Fruit fly (Drosophila melanogaster) whole organism, prepupa: Measurements from ENCODE around the gene CG18265.
A peak's percentile ranks its signal among the peaks of the same experiment; 100 is the strongest.

Source experiments
- CG10631 ChIP-seq: fragments of 200-800 bp; sonication (Bioruptor generic); optimal IDR thresholded peaks from 2 replicates; lab custom pipeline; 2016; ENCODE audit warnings: missing biosample characterization, missing genetic modification characterization
- CG10669 ChIP-seq: fragments of 200-800 bp; sonication (Bioruptor generic); optimal IDR thresholded peaks from 3 replicates; lab custom pipeline; 2018; ENCODE audit warnings: missing biosample characterization, mild to moderate bottlenecking, missing genetic modification characterization, moderate library complexity
- CG11762 ChIP-seq: fragments of 200-800 bp; sonication (Bioruptor generic); optimal IDR thresholded peaks from 3 replicates; lab custom pipeline; 2016; ENCODE audit warnings: missing biosample characterization, missing genetic modification characterization; ENCODE audit not compliant: insufficient read depth
- CG11902 ChIP-seq: fragments of 200-800 bp; sonication (Bioruptor generic); optimal IDR thresholded peaks from 3 replicates; lab custom pipeline; 2016; ENCODE audit warnings: missing biosample characterization, missing genetic modification characterization
- CG15336 ChIP-seq: fragments of 200-800 bp; sonication (Bioruptor generic); IDR thresholded peaks from 2 replicates; pipeline ENCODE4 v1.3.6; 2022; ENCODE audit warnings: missing biosample characterization, missing genetic modification characterization
- CG1621 ChIP-seq: fragments of 200-800 bp; sonication (Bioruptor generic); optimal IDR thresholded peaks from 3 replicates; lab custom pipeline; 2018; ENCODE audit warnings: missing biosample characterization, mild to moderate bottlenecking, missing genetic modification characterization
- CG16779 ChIP-seq: fragments of 200-800 bp; sonication (Bioruptor generic); optimal IDR thresholded peaks from 3 replicates; lab custom pipeline; 2017; ENCODE audit warnings: missing biosample characterization, mild to moderate bottlenecking, missing genetic modification characterization
- CG3032 ChIP-seq: fragments of 200-800 bp; optimal IDR thresholded peaks from 2 replicates; lab custom pipeline; 2019; ENCODE audit warnings: missing biosample characterization, mild to moderate bottlenecking, missing genetic modification characterization, moderate library complexity
- CG31627 ChIP-seq: fragments of 200-800 bp; sonication (Bioruptor generic); optimal IDR thresholded peaks from 3 replicates; lab custom pipeline; 2016; ENCODE audit warnings: missing biosample characterization, missing genetic modification characterization
- CG32006 ChIP-seq: fragments of 200-800 bp; sonication (Bioruptor generic); optimal IDR thresholded peaks from 3 replicates; lab custom pipeline; 2017; ENCODE audit warnings: missing biosample characterization, mild to moderate bottlenecking, missing genetic modification characterization
- CG34406 ChIP-seq: fragments of 200-800 bp; sonication (Bioruptor generic); optimal IDR thresholded peaks from 3 replicates; lab custom pipeline; 2016; ENCODE audit warnings: missing biosample characterization, missing genetic modification characterization
- CG3919 ChIP-seq: fragments of 200-800 bp; sonication (Bioruptor generic); optimal IDR thresholded peaks from 3 replicates; lab custom pipeline; 2016; ENCODE audit warnings: missing biosample characterization, missing genetic modification characterization
- CG4318 ChIP-seq: fragments of 200-800 bp; sonication (Bioruptor generic); optimal IDR thresholded peaks from 3 replicates; lab custom pipeline; 2017; ENCODE audit warnings: missing biosample characterization, mild to moderate bottlenecking, missing genetic modification characterization
- CG6163 ChIP-seq: fragments of 200-800 bp; sonication (Bioruptor generic); IDR thresholded peaks from 3 replicates; pipeline ENCODE4 v1.3.6; 2022; ENCODE audit warnings: missing biosample characterization, missing genetic modification characterization
- CG6276 ChIP-seq: fragments of 200-800 bp; sonication (Bioruptor generic); optimal IDR thresholded peaks from 2 replicates; lab custom pipeline; 2017; ENCODE audit warnings: missing biosample characterization, mild to moderate bottlenecking, missing genetic modification characterization
- CG6792 ChIP-seq: fragments of 200-800 bp; sonication (Bioruptor generic); optimal IDR thresholded peaks from 3 replicates; lab custom pipeline; 2016; ENCODE audit warnings: missing biosample characterization, missing genetic modification characterization
- CG6808 ChIP-seq: fragments of 200-800 bp; sonication (Bioruptor generic); optimal IDR thresholded peaks from 3 replicates; lab custom pipeline; 2017; ENCODE audit warnings: missing biosample characterization, missing genetic modification characterization, mild to moderate bottlenecking, moderate library complexity, missing genetic modification reagents
- CG7368 ChIP-seq: fragments of 200-800 bp; sonication (Bioruptor generic); optimal IDR thresholded peaks from 3 replicates; lab custom pipeline; 2016; ENCODE audit warnings: missing biosample characterization, missing genetic modification characterization
- CG8119 ChIP-seq: fragments of 200-800 bp; sonication (Bioruptor generic); IDR thresholded peaks from 3 replicates; pipeline ENCODE4 v1.3.6; 2022; ENCODE audit warnings: missing biosample characterization, missing genetic modification characterization
- CG8319 ChIP-seq: fragments of 200-800 bp; sonication (Bioruptor generic); optimal IDR thresholded peaks from 3 replicates; lab custom pipeline; 2016; ENCODE audit warnings: missing biosample characterization, missing genetic modification characterization
- CG8632 ChIP-seq: fragments of 200-800 bp; sonication (Bioruptor generic); optimal IDR thresholded peaks from 3 replicates; lab custom pipeline; 2016; ENCODE audit warnings: missing biosample characterization, missing genetic modification characterization
- CG9139 ChIP-seq: fragments of 200-800 bp; sonication (Bioruptor generic); optimal IDR thresholded peaks from 3 replicates; lab custom pipeline; 2017; ENCODE audit warnings: missing biosample characterization, mild to moderate bottlenecking, missing genetic modification characterization
- Eip75B ChIP-seq: fragments of 200-800 bp; sonication (Bioruptor generic); optimal IDR thresholded peaks from 3 replicates; lab custom pipeline; 2016; ENCODE audit warnings: missing biosample characterization, missing genetic modification characterization
- Eip78C ChIP-seq: fragments of 200-800 bp; sonication (Bioruptor generic); peaks from one replicate; lab custom pipeline; 2016; ENCODE audit warnings: missing biosample characterization, missing genetic modification characterization
- Eip93F ChIP-seq: fragments of 200-800 bp; sonication (Bioruptor generic); optimal IDR thresholded peaks from 2 replicates; lab custom pipeline; 2016; ENCODE audit warnings: missing biosample characterization, mild to moderate bottlenecking, missing genetic modification characterization
- Ets21C ChIP-seq: fragments of 200-800 bp; sonication (Bioruptor generic); optimal IDR thresholded peaks from 3 replicates; lab custom pipeline; 2016; ENCODE audit warnings: missing biosample characterization, missing genetic modification characterization
- Ets96B ChIP-seq: fragments of 200-800 bp; optimal IDR thresholded peaks from 2 replicates; lab custom pipeline; 2019; ENCODE audit warnings: missing biosample characterization, mild to moderate bottlenecking, missing genetic modification characterization, moderate library complexity
- Gug ChIP-seq: fragments of 200-800 bp; sonication (Bioruptor generic); IDR thresholded peaks from 2 replicates; pipeline ENCODE4 v1.3.6; 2022; ENCODE audit warnings: missing biosample characterization, missing genetic modification characterization
- Hr38 ChIP-seq: sonication (Bioruptor generic); optimal IDR thresholded peaks from 2 replicates; lab custom pipeline; 2016; ENCODE audit warnings: missing biosample characterization, missing genetic modification characterization
- Hr39 ChIP-seq: fragments of 200-800 bp; sonication (Bioruptor generic); optimal IDR thresholded peaks from 2 replicates; lab custom pipeline; 2016; ENCODE audit warnings: missing biosample characterization, missing genetic modification characterization
- Hr4 ChIP-seq: fragments of 200-800 bp; sonication (Bioruptor generic); optimal IDR thresholded peaks from 3 replicates; lab custom pipeline; 2016; ENCODE audit warnings: missing biosample characterization, missing genetic modification characterization
- Lpt ChIP-seq: fragments of 200-800 bp; sonication (Bioruptor generic); optimal IDR thresholded peaks from 3 replicates; lab custom pipeline; 2016; ENCODE audit warnings: missing biosample characterization, missing genetic modification characterization
- Met ChIP-seq: fragments of 200-800 bp; sonication (Bioruptor generic); optimal IDR thresholded peaks from 3 replicates; lab custom pipeline; 2016; ENCODE audit warnings: missing biosample characterization, missing genetic modification characterization
- OdsH ChIP-seq: fragments of 200-800 bp; sonication (Bioruptor generic); optimal IDR thresholded peaks from 3 replicates; lab custom pipeline; 2016; ENCODE audit warnings: missing biosample characterization, missing genetic modification characterization
- Smox ChIP-seq: fragments of 200-800 bp; sonication (Bioruptor generic); optimal IDR thresholded peaks from 3 replicates; lab custom pipeline; 2016; ENCODE audit warnings: missing biosample characterization, missing genetic modification characterization
- Sox102F ChIP-seq: fragments of 200-800 bp; sonication (Bioruptor generic); optimal IDR thresholded peaks from 2 replicates; lab custom pipeline; 2016; ENCODE audit warnings: missing biosample characterization, mild to moderate bottlenecking, missing genetic modification characterization
- Sox14 ChIP-seq: fragments of 200-800 bp; sonication (Bioruptor generic); optimal IDR thresholded peaks from 3 replicates; lab custom pipeline; 2016; ENCODE audit warnings: missing biosample characterization, missing genetic modification characterization
- Sox15 ChIP-seq: fragments of 200-800 bp; sonication (Bioruptor generic); optimal IDR thresholded peaks from 3 replicates; lab custom pipeline; 2016; ENCODE audit warnings: missing biosample characterization, missing genetic modification characterization
- achi ChIP-seq: fragments of 200-800 bp; sonication (Bioruptor generic); optimal IDR thresholded peaks from 3 replicates; lab custom pipeline; 2016; ENCODE audit warnings: missing biosample characterization, missing genetic modification characterization
- acj6 ChIP-seq: fragments of 200-800 bp; sonication (Bioruptor generic); optimal IDR thresholded peaks from 3 replicates; lab custom pipeline; 2016; ENCODE audit warnings: missing biosample characterization, missing genetic modification characterization
- cyc ChIP-seq: fragments of 200-800 bp; sonication (Bioruptor generic); optimal IDR thresholded peaks from 3 replicates; lab custom pipeline; 2016; ENCODE audit warnings: missing biosample characterization, missing genetic modification characterization
- eg ChIP-seq: fragments of 200-800 bp; sonication (Bioruptor generic); IDR thresholded peaks from 3 replicates; pipeline ENCODE4 v1.3.6; 2022; ENCODE audit warnings: missing biosample characterization, missing genetic modification characterization
- esn ChIP-seq: fragments of 200-800 bp; sonication (Bioruptor generic); optimal IDR thresholded peaks from 2 replicates; lab custom pipeline; 2016; ENCODE audit warnings: missing biosample characterization, mild to moderate bottlenecking, missing genetic modification characterization, moderate library complexity
- fd85E ChIP-seq: fragments of 200-800 bp; sonication (Bioruptor generic); optimal IDR thresholded peaks from 3 replicates; lab custom pipeline; 2016; ENCODE audit warnings: missing biosample characterization, missing genetic modification characterization
- fkh ChIP-seq: fragments of 200-800 bp; sonication (Bioruptor generic); optimal IDR thresholded peaks from 3 replicates; lab custom pipeline; 2017; ENCODE audit warnings: missing biosample characterization, mild to moderate bottlenecking, missing genetic modification characterization, moderate library complexity
- lz ChIP-seq: fragments of 200-800 bp; sonication (Bioruptor generic); optimal IDR thresholded peaks from 3 replicates; lab custom pipeline; 2016; ENCODE audit warnings: missing biosample characterization, missing genetic modification characterization
- net ChIP-seq: fragments of 200-800 bp; sonication (Bioruptor generic); optimal IDR thresholded peaks from 3 replicates; lab custom pipeline; 2016; ENCODE audit warnings: missing biosample characterization, missing genetic modification characterization
- pdm3 ChIP-seq: fragments of 200-800 bp; sonication (Bioruptor generic); optimal IDR thresholded peaks from 3 replicates; lab custom pipeline; 2016; ENCODE audit warnings: missing biosample characterization, missing genetic modification characterization
- salr ChIP-seq, 2 experiments: fragments of 200-800 bp; sonication (Bioruptor generic); optimal IDR thresholded peaks; 3 replicates each; lab custom pipeline; 2016 to 2018; ENCODE audit warnings: missing biosample characterization in 2 of 2, missing genetic modification characterization in 2 of 2, mild to moderate bottlenecking in 1 of 2
- spab ChIP-seq: fragments of 200-800 bp; sonication (Bioruptor generic); optimal IDR thresholded peaks from 2 replicates; lab custom pipeline; 2017; ENCODE audit warnings: missing biosample characterization, mild to moderate bottlenecking, missing genetic modification characterization, missing genetic modification reagents
- ss ChIP-seq, 2 experiments: fragments of 200-800 bp; sonication (Bioruptor generic); optimal IDR thresholded peaks; 2 replicates in 1 of 2; 3 replicates in 1 of 2; lab custom pipeline; 2017 to 2018; ENCODE audit warnings: mild to moderate bottlenecking in 2 of 2, missing biosample characterization in 2 of 2, missing genetic modification characterization in 2 of 2, moderate library complexity in 1 of 2
- svp ChIP-seq: fragments of 200-800 bp; sonication (Bioruptor generic); peaks from one replicate; lab custom pipeline; 2016; ENCODE audit warnings: missing biosample characterization, missing genetic modification characterization
- vri ChIP-seq: fragments of 200-800 bp; sonication (Bioruptor generic); optimal IDR thresholded peaks from 3 replicates; lab custom pipeline; 2016; ENCODE audit warnings: missing biosample characterization, mild to moderate bottlenecking, missing genetic modification characterization

Gene CG18265

DNA sequence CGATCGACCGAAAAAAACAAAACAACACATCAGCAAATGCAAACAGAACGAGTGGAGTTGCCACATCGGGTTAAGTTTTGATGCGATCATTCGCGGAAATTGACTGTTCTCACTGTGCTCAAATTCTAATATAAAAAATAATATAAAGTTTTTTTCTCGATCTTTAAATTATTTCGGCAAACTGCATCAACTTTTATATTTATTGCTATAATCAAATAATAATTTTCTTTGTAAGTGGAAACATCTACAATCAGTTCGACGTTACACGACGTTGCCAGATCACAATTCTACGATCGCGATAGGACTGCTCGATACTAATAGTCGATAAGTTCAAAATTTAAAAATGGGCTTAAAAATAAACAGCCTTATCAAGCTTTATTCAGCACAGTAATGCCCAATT is 10.4 kb upstream of the CG18265 start, which contains the start of gene Gorab:
Gorab (minus strand) TSS at position 58 of the 400 bp plus-strand sequence.
- TF ChIP-seq CG10631 (GFP tag; lab: Kevin White, UChicago) (peak; percentile 79), Hr39 (GFP tag; lab: Kevin White, UChicago) (peak; percentile 92), CG3032 (tag; lab: Kevin White, UChicago) (peak; percentile 92), pdm3 (peak; percentile 90), CG11902 (GFP tag; lab: Kevin White, UChicago) (peak; percentile 92), OdsH (GFP tag; lab: Kevin White, UChicago) (peak; percentile 91), ss (GFP tag; optimal IDR thresholded peaks at IDR 0.05; lab: Kevin White, UChicago) (peak in 1 of 2 experiments; percentile 41), spab (GFP tag; lab: Kevin White, UChicago) (peak; percentile 52), CG6792 (GFP tag; lab: Kevin White, UChicago) (peak; percentile 64), cyc (GFP tag; lab: Kevin White, UChicago) (peak; percentile 90), CG1621 (tag; lab: Kevin White, UChicago) (peak; percentile 51), CG32006 (GFP tag; lab: Kevin White, UChicago) (peak; percentile 87), CG9139 (GFP tag; lab: Kevin White, UChicago) (no peak), Sox14 (GFP tag; lab: Kevin White, UChicago) (peak; percentile 91), acj6 (peak; percentile 89), Sox102F (GFP tag; lab: Kevin White, UChicago) (peak; percentile 76), Eip78C (GFP tag; lab: Kevin White, UChicago) (peak; percentile 90), achi (GFP tag; lab: Kevin White, UChicago) (peak; percentile 86), Ets96B (peak; percentile 89), CG16779 (tag; lab: Kevin White, UChicago) (no peak), CG31627 (GFP tag; lab: Kevin White, UChicago) (peak; percentile 92), esn (GFP tag; lab: Kevin White, UChicago) (peak; percentile 83), lz (GFP tag; lab: Kevin White, UChicago) (peak; percentile 82), CG11762 (GFP tag; lab: Kevin White, UChicago) (peak; percentile 56), CG8632 (GFP tag; lab: Kevin White, UChicago) (peak; percentile 79), CG3919 (peak; percentile 87), Lpt (peak; percentile 80), vri (GFP tag; lab: Kevin White, UChicago) (peak; percentile 67), salr (GFP tag; optimal IDR thresholded peaks at IDR 0.05; lab: Kevin White, UChicago) (peak; percentile 52 to 70), CG15336 (GFP tag; lab: Robert Waterston, UW) (peak; percentile 86), CG6276 (GFP tag; lab: Kevin White, UChicago) (peak; percentile 49), Smox (GFP tag; lab: Kevin White, UChicago) (peak; percentile 85), Ets21C (GFP tag; lab: Kevin White, UChicago) (peak; percentile 77), Hr4 (GFP tag; lab: Kevin White, UChicago) (peak; percentile 90), svp (GFP tag; lab: Kevin White, UChicago) (peak; percentile 95), Eip93F (GFP tag; lab: Kevin White, UChicago) (peak; percentile 84), CG34406 (GFP tag; lab: Kevin White, UChicago) (peak; percentile 81), Eip75B (GFP tag; lab: Kevin White, UChicago) (peak; percentile 70), Sox15 (GFP tag; lab: Kevin White, UChicago) (peak; percentile 92), CG8319 (GFP tag; lab: Kevin White, UChicago) (peak; percentile 74), Gug (peak; percentile 94), CG6808 (GFP tag; lab: Kevin White, UChicago) (peak; percentile 31), eg (peak; percentile 97), fkh (GFP tag; lab: Kevin White, UChicago) (peak; percentile 98), Met (GFP tag; lab: Kevin White, UChicago) (peak; percentile 86), CG4318 (GFP tag; lab: Kevin White, UChicago) (peak; percentile 81), net (GFP tag; lab: Kevin White, UChicago) (peak; percentile 70), CG10669 (GFP tag; lab: Kevin White, UChicago) (peak; percentile 82), CG8119 (GFP tag; lab: Robert Waterston, UW) (peak; percentile 84), fd85E (GFP tag; lab: Kevin White, UChicago) (peak; percentile 18), Hr38 (peak; percentile 7), CG7368 (GFP tag; lab: Kevin White, UChicago) (peak; percentile 72), CG6163 (GFP tag; lab: Robert Waterston, UW) (peak; percentile 95)
